Fruit fly (Drosophila melanogaster): ENCODE data around the gene Acox3.

Acox3 gene

DNA sequence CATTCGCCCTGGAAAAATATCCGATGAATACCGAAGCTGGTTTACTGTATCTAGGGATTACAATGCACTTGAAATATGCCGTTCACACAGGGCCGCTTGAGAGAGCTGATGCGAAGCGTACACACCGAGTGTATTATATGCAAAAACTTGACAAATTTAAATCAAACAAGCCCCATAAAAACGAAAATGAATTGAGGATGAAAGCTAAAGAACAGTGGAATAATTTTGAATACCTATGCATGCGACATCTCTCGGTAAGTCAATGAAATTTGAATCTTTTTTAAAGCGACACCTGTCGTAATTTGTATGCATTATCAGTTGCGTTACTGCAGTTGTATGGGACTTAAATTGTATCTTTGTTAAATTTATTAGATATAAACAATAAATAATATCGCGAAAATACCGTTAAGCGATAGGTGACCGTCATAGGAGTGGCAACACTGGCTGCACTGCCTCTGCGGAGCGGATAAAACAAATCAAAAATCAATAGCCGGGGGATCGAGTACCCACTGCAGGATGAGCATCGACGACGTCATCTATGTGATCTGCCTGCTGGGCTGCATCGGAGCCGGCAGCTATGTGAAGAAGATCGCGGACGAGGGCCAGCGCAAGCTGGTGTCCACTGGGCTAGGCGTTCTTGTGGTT, 7.9 kb upstream of the Acox3 start, which contains the start of gene frj (continued):
- no peak for TF ChIP-seq sc (optimal IDR thresholded peaks at IDR 0.05)
- TF ChIP-seq sc (GFP tag; optimal IDR thresholded peaks at IDR 0.05), result no peak
- TF ChIP-seq CG6791 (GFP tag; IDR thresholded peaks at IDR 0.05; ENCODE audit: partially characterized antibody), result peak; percentile 37; the same call in 2 of the 3 replicates
- TF ChIP-seq mld (GFP tag; IDR thresholded peaks at IDR 0.05; ENCODE audit: partially characterized antibody), result no peak
- TF ChIP-seq CG15696 (tag; optimal IDR thresholded peaks at IDR 0.05), result peak; percentile 58
- TF ChIP-seq CG12104 (GFP tag; optimal IDR thresholded peaks at IDR 0.05), result peak; percentile 43
- peak; percentile 60 for TF ChIP-seq CG8924 (tag; optimal IDR thresholded peaks at IDR 0.05)
- peak; percentile 19 for TF ChIP-seq CG15011 (GFP tag; optimal IDR thresholded peaks at IDR 0.05)
- no peak for TF ChIP-seq dan (GFP tag; IDR thresholded peaks at IDR 0.05)
- no peak for TF ChIP-seq sqz (GFP tag; optimal IDR thresholded peaks at IDR 0.05)
- no peak for TF ChIP-seq CG6683 (GFP tag; optimal IDR thresholded peaks at IDR 0.05)
- TF ChIP-seq gsb-n (tag; optimal IDR thresholded peaks at IDR 0.05), result peak; percentile 39
- TF ChIP-seq Eip74EF (GFP tag; optimal IDR thresholded peaks at IDR 0.05), result peak in 1 of 2 experiments; percentile 39
- peak; percentile 41 for TF ChIP-seq emc (GFP tag; optimal IDR thresholded peaks at IDR 0.05)
- no peak for TF ChIP-seq CG2129 (GFP tag; IDR thresholded peaks at IDR 0.05; ENCODE audit: partially characterized antibody)
- TF ChIP-seq CG1832 (GFP tag; optimal IDR thresholded peaks at IDR 0.05), result no peak
- no peak for TF ChIP-seq CG4707 (GFP tag; optimal IDR thresholded peaks at IDR 0.05)
- TF ChIP-seq sob (GFP tag; IDR thresholded peaks at IDR 0.05), result peak; percentile 70
- peak; percentile 82 for TF ChIP-seq CG12659 (GFP tag; optimal IDR thresholded peaks at IDR 0.05)
- TF ChIP-seq ems (GFP tag; optimal IDR thresholded peaks at IDR 0.05), result peak; percentile 56
- peak; percentile 9 for TF ChIP-seq CG11723 (GFP tag; optimal IDR thresholded peaks at IDR 0.05)
- TF ChIP-seq CG10431 (GFP tag; optimal IDR thresholded peaks at IDR 0.05), result no peak
- TF ChIP-seq Trl (optimal IDR thresholded peaks at IDR 0.05), result no peak
- peak; percentile 64 for TF ChIP-seq Trl (GFP tag; optimal IDR thresholded peaks at IDR 0.05)
- TF ChIP-seq sug (tag; optimal IDR thresholded peaks at IDR 0.05), result peak; percentile 57
- peak; percentile 70 for TF ChIP-seq CG14441 (GFP tag; IDR thresholded peaks at IDR 0.05)
- no peak for TF ChIP-seq Adf1 (GFP tag; IDR thresholded peaks at IDR 0.05)
- TF ChIP-seq CG10147 (GFP tag; optimal IDR thresholded peaks at IDR 0.05), result peak; percentile 50
- 0 out of 3 replicates have a peak, but pooled peaks have one; percentile 61 for TF ChIP-seq CG3726 (GFP tag; IDR thresholded peaks at IDR 0.05)
- peak; percentile 69 for TF ChIP-seq CG15269 (tag; optimal IDR thresholded peaks at IDR 0.05)
- no peak for TF ChIP-seq CG8359 (GFP tag; optimal IDR thresholded peaks at IDR 0.05; ENCODE audit: borderline replicate concordance)
- TF ChIP-seq Spps (tag; optimal IDR thresholded peaks at IDR 0.05), result no peak
- peak; percentile 37 for TF ChIP-seq CG34376 (GFP tag; optimal IDR thresholded peaks at IDR 0.05)
- TF ChIP-seq crc (GFP tag; optimal IDR thresholded peaks at IDR 0.05), result peak; percentile 29
- peak; percentile 57 for TF ChIP-seq ci (GFP tag; IDR thresholded peaks at IDR 0.05)
- no peak for TF ChIP-seq CG11560 (tag; IDR thresholded peaks at IDR 0.05)
- peak; percentile 32 for TF ChIP-seq Six4 (GFP tag; optimal IDR thresholded peaks at IDR 0.05)
- peak; percentile 96 for TF ChIP-seq CTCF (GFP tag; optimal IDR thresholded peaks at IDR 0.05)
- peak; percentile 78 for TF ChIP-seq knrl (GFP tag; IDR thresholded peaks at IDR 0.05; ENCODE audit: partially characterized antibody)
- TF ChIP-seq sens (GFP tag), result peak; percentile 91
- TF ChIP-seq CG12769 (tag; optimal IDR thresholded peaks at IDR 0.05), result peak; percentile 57
- peak; percentile 92 for TF ChIP-seq Lhr (GFP tag; optimal IDR thresholded peaks at IDR 0.05)
- no peak for TF ChIP-seq CG32767 (GFP tag; IDR thresholded peaks at IDR 0.05)
- TF ChIP-seq CHES-1-like (GFP tag; optimal IDR thresholded peaks at IDR 0.05), result peak; percentile 71
- TF ChIP-seq nau (GFP tag; optimal IDR thresholded peaks at IDR 0.05), result no peak
- peak; percentile 51 for TF ChIP-seq sd (tag; optimal IDR thresholded peaks at IDR 0.05)
- peak; percentile 95 for TF ChIP-seq gfzf (GFP tag; optimal IDR thresholded peaks at IDR 0.05)
- TF ChIP-seq Nf-YB (GFP tag; optimal IDR thresholded peaks at IDR 0.05), result no peak
- peak; percentile 17; the same call in 1 of the 2 replicates for TF ChIP-seq cas (GFP tag; IDR thresholded peaks at IDR 0.05)
- TF ChIP-seq Asciz (GFP tag; optimal IDR thresholded peaks at IDR 0.05), result no peak

Data from whole organism, embryonic.